Fruit fly (Drosophila melanogaster) whole organism, embryonic: ENCODE measurements around the gene CG43078.

Experiments used
- Bgb ChIP-seq: fragments of 200-800 bp; sonication (Bioruptor generic); IDR thresholded peaks from 2 replicates; pipeline ENCODE4 v1.3.6; 2022; ENCODE audit warnings: missing biosample characterization, missing genetic modification characterization; ENCODE audit not compliant: partially characterized antibody
- Blimp-1 ChIP-seq: fragments of 200-800 bp; sonication (Bioruptor generic); optimal IDR thresholded peaks from 3 replicates; lab custom pipeline; 2018; ENCODE audit warnings: missing biosample characterization, missing genetic modification characterization, mild to moderate bottlenecking, moderate library complexity, missing genetic modification reagents
- CG10979 ChIP-seq: fragments of 200-800 bp; sonication (Bioruptor generic); optimal IDR thresholded peaks from 2 replicates; lab custom pipeline; 2018; ENCODE audit warnings: missing biosample characterization, mild to moderate bottlenecking, missing genetic modification characterization, moderate library complexity
- CG13287 ChIP-seq: fragments of 200-800 bp; sonication (Bioruptor generic); IDR thresholded peaks from 2 replicates; pipeline ENCODE4 v1.3.6; 2022; ENCODE audit warnings: missing biosample characterization, missing genetic modification characterization; ENCODE audit not compliant: partially characterized antibody
- CG13424 ChIP-seq: fragments of 200-800 bp; sonication (Bioruptor generic); optimal IDR thresholded peaks from 2 replicates; lab custom pipeline; 2019; ENCODE audit warnings: missing biosample characterization, mild to moderate bottlenecking, missing genetic modification characterization, moderate library complexity
- CG13775 ChIP-seq: fragments of 200-800 bp; sonication (Bioruptor generic); optimal IDR thresholded peaks from 3 replicates; lab custom pipeline; 2017; ENCODE audit warnings: missing biosample characterization, mild to moderate bottlenecking, missing genetic modification characterization
- CG13894 ChIP-seq: fragments of 200-800 bp; sonication (Bioruptor generic); optimal IDR thresholded peaks from 3 replicates; lab custom pipeline; 2018; ENCODE audit warnings: missing biosample characterization, mild to moderate bottlenecking, missing genetic modification characterization, moderate library complexity
- CG15073 ChIP-seq: fragments of 200-800 bp; sonication (Bioruptor generic); optimal IDR thresholded peaks from 2 replicates; lab custom pipeline; 2016; ENCODE audit warnings: missing biosample characterization, missing genetic modification characterization
- CG15514 ChIP-seq: fragments of 200-800 bp; sonication (Bioruptor generic); optimal IDR thresholded peaks from 3 replicates; lab custom pipeline; 2017; ENCODE audit warnings: missing biosample characterization, missing genetic modification characterization, mild to moderate bottlenecking, moderate library complexity, missing genetic modification reagents
- CG15601 ChIP-seq: fragments of 200-800 bp; sonication (Bioruptor generic); optimal IDR thresholded peaks from 3 replicates; lab custom pipeline; 2019; ENCODE audit warnings: missing biosample characterization, mild to moderate bottlenecking, missing genetic modification characterization, moderate library complexity
- CG17359 ChIP-seq: fragments of 200-800 bp; sonication (Bioruptor generic); optimal IDR thresholded peaks from 3 replicates; lab custom pipeline; 2018; ENCODE audit warnings: missing biosample characterization, mild to moderate bottlenecking, missing genetic modification characterization, moderate library complexity
- CG2129 ChIP-seq: fragments of 200-800 bp; sonication (Bioruptor generic); IDR thresholded peaks from 2 replicates; pipeline ENCODE4 v1.3.6; 2022; ENCODE audit warnings: missing biosample characterization, missing genetic modification characterization; ENCODE audit not compliant: partially characterized antibody
- CG2712 ChIP-seq: fragments of 200-800 bp; optimal IDR thresholded peaks from 3 replicates; lab custom pipeline; 2019; ENCODE audit warnings: missing biosample characterization, mild to moderate bottlenecking, missing genetic modification characterization, moderate library complexity
- CG6791 ChIP-seq: fragments of 200-800 bp; sonication (Bioruptor generic); IDR thresholded peaks from 3 replicates; pipeline ENCODE4 v1.3.6; 2022; ENCODE audit warnings: missing biosample characterization, missing genetic modification characterization; ENCODE audit not compliant: partially characterized antibody
- CG7963 ChIP-seq: fragments of 200-800 bp; sonication (Bioruptor generic); IDR thresholded peaks from 3 replicates; pipeline ENCODE4 v1.3.6; 2022; ENCODE audit warnings: missing biosample characterization, missing genetic modification characterization; ENCODE audit not compliant: partially characterized antibody
- CG9817 ChIP-seq: fragments of 200-800 bp; sonication (Bioruptor generic); optimal IDR thresholded peaks from 2 replicates; lab custom pipeline; 2018; ENCODE audit warnings: missing biosample characterization, mild to moderate bottlenecking, missing genetic modification characterization, moderate library complexity
- CG9932 ChIP-seq: fragments of 200-800 bp; sonication (Bioruptor generic); IDR thresholded peaks from 2 replicates; pipeline ENCODE4 v1.3.6; 2022; ENCODE audit warnings: missing biosample characterization, missing genetic modification characterization
- E2f2 ChIP-seq: fragments of 200-800 bp; sonication (Bioruptor generic); IDR thresholded peaks from 2 replicates; pipeline ENCODE4 v1.3.6; 2022; ENCODE audit warnings: missing biosample characterization, missing genetic modification characterization
- HLH4C ChIP-seq: fragments of 200-800 bp; sonication (Bioruptor generic); IDR thresholded peaks from 3 replicates; pipeline ENCODE4 v1.3.6; 2022; ENCODE audit warnings: missing biosample characterization, missing genetic modification characterization; ENCODE audit not compliant: partially characterized antibody
- Hsf ChIP-seq: fragments of 200-800 bp; sonication (Bioruptor generic); optimal IDR thresholded peaks from 3 replicates; lab custom pipeline; 2016; ENCODE audit warnings: missing biosample characterization, missing genetic modification characterization
- MBD-R2 ChIP-seq: fragments of 200-800 bp; sonication (Bioruptor generic); IDR thresholded peaks from 2 replicates; pipeline ENCODE4 v1.3.6; 2022; ENCODE audit warnings: missing biosample characterization, missing genetic modification characterization
- MESR4 ChIP-seq: fragments of 200-800 bp; sonication (Bioruptor generic); optimal IDR thresholded peaks from 2 replicates; lab custom pipeline; 2018; ENCODE audit warnings: missing biosample characterization, mild to moderate bottlenecking, missing genetic modification characterization, moderate library complexity
- Neu2 ChIP-seq: fragments of 200-800 bp; sonication (Bioruptor generic); optimal IDR thresholded peaks from 3 replicates; lab custom pipeline; 2016; ENCODE audit warnings: missing biosample characterization, missing genetic modification characterization, borderline replicate concordance
- Scr ChIP-seq: fragments of 200-800 bp; sonication (Bioruptor generic); IDR thresholded peaks from 2 replicates; pipeline ENCODE4 v1.3.6; 2022; ENCODE audit warnings: missing biosample characterization, missing genetic modification characterization; ENCODE audit not compliant: partially characterized antibody
- Side ChIP-seq: fragments of 200-800 bp; sonication (Bioruptor generic); optimal IDR thresholded peaks from 2 replicates; lab custom pipeline; 2016; ENCODE audit warnings: missing biosample characterization, missing genetic modification characterization
- Xbp1 ChIP-seq: fragments of 200-800 bp; sonication (Bioruptor generic); optimal IDR thresholded peaks from 3 replicates; lab custom pipeline; 2016; ENCODE audit warnings: missing biosample characterization, mild to moderate bottlenecking, missing genetic modification characterization
- YL-1 ChIP-seq: fragments of 200-800 bp; sonication (Bioruptor generic); optimal IDR thresholded peaks from 3 replicates; lab custom pipeline; 2017; ENCODE audit warnings: missing biosample characterization, mild to moderate bottlenecking, missing genetic modification characterization
- amos ChIP-seq: fragments of 200-800 bp; sonication (Bioruptor generic); IDR thresholded peaks from 2 replicates; pipeline ENCODE4 v1.3.6; 2022; ENCODE audit warnings: missing biosample characterization, missing genetic modification characterization; ENCODE audit not compliant: partially characterized antibody
- ash1 ChIP-seq: fragments of 200-800 bp; sonication (Bioruptor generic); optimal IDR thresholded peaks from 2 replicates; lab custom pipeline; 2018; ENCODE audit warnings: missing biosample characterization, mild to moderate bottlenecking, missing genetic modification characterization
- az2 ChIP-seq: fragments of 200-800 bp; sonication (Bioruptor generic); optimal IDR thresholded peaks from 3 replicates; lab custom pipeline; 2016; ENCODE audit warnings: missing biosample characterization, missing genetic modification characterization
- bbx ChIP-seq: fragments of 200-800 bp; sonication (Bioruptor generic); IDR thresholded peaks from 2 replicates; pipeline ENCODE4 v1.3.6; 2022; ENCODE audit warnings: missing biosample characterization, missing genetic modification characterization; ENCODE audit not compliant: partially characterized antibody
- bowl ChIP-seq: fragments of 200-800 bp; sonication (Bioruptor generic); IDR thresholded peaks from 2 replicates; pipeline ENCODE4 v1.3.6; 2022; ENCODE audit warnings: missing biosample characterization, missing genetic modification characterization
- bsh ChIP-seq, 2 experiments: fragments of 200-800 bp; sonication (Bioruptor generic); optimal IDR thresholded peaks; 2 replicates each; lab custom pipeline; 2017 to 2018; ENCODE audit warnings: mild to moderate bottlenecking in 2 of 2, missing biosample characterization in 2 of 2, missing genetic modification characterization in 2 of 2, moderate library complexity in 1 of 2
- chif ChIP-seq, 2 experiments: fragments of 200-800 bp; sonication (Bioruptor generic); optimal IDR thresholded peaks; 3 replicates each; lab custom pipeline; 2016; ENCODE audit warnings: missing biosample characterization in 2 of 2, missing genetic modification characterization in 2 of 2
- fd96Cb ChIP-seq: fragments of 200-800 bp; sonication (Bioruptor generic); optimal IDR thresholded peaks from 2 replicates; lab custom pipeline; 2018; ENCODE audit warnings: missing biosample characterization, mild to moderate bottlenecking, missing genetic modification characterization, moderate library complexity
- gfzf ChIP-seq: fragments of 200-800 bp; sonication (Bioruptor generic); optimal IDR thresholded peaks from 2 replicates; lab custom pipeline; 2016; ENCODE audit warnings: missing biosample characterization, mild to moderate bottlenecking, missing genetic modification characterization, moderate library complexity
- h ChIP-seq: fragments of >200 bp; optimal IDR thresholded peaks from 2 replicates; lab custom pipeline; 2017
- nau ChIP-seq: fragments of 200-800 bp; sonication (Bioruptor generic); optimal IDR thresholded peaks from 3 replicates; lab custom pipeline; 2017; ENCODE audit warnings: missing biosample characterization, mild to moderate bottlenecking, missing genetic modification characterization, missing genetic modification reagents
- phol ChIP-seq: fragments of 200-800 bp; sonication (Bioruptor generic); optimal IDR thresholded peaks from 3 replicates; lab custom pipeline; 2018; ENCODE audit warnings: missing biosample characterization, mild to moderate bottlenecking, missing genetic modification characterization, moderate library complexity
- sens ChIP-seq: fragments of 200-800 bp; sonication (Bioruptor generic); peaks from one replicate; lab custom pipeline; 2016; ENCODE audit warnings: missing biosample characterization, missing genetic modification characterization
- trem ChIP-seq: fragments of 200-800 bp; optimal IDR thresholded peaks from 3 replicates; lab custom pipeline; 2019; ENCODE audit warnings: missing biosample characterization, mild to moderate bottlenecking, missing genetic modification characterization, moderate library complexity
- zen ChIP-seq: fragments of 200-800 bp; sonication (Bioruptor generic); optimal IDR thresholded peaks from 3 replicates; lab custom pipeline; 2018; ENCODE audit warnings: missing biosample characterization, mild to moderate bottlenecking, missing genetic modification characterization, moderate library complexity

Gene CG43078

dm6 chr3L:8633614-8634325 lies 57.2 kb downstream of the CG43078 start, which contains the start of gene Cdc6 (continued):
- TF ChIP-seq E2f2 (GFP tag; lab: Robert Waterston, UW) (peak; percentile 99), Side (GFP tag; lab: Kevin White, UChicago) (no peak), Blimp-1 (GFP tag; lab: Kevin White, UChicago) (no peak), Hsf (no peak), sens (GFP tag; lab: Kevin White, UChicago) (peak; percentile 17), amos (GFP tag; lab: Robert Waterston, UW) (peak; percentile 48; the same call in 1 of the 2 replicates), CG13287 (GFP tag; lab: Robert Waterston, UW) (peak; percentile 53), CG2712 (peak; percentile 3), fd96Cb (no peak), az2 (GFP tag; lab: Kevin White, UChicago) (no peak), bsh (GFP tag; optimal IDR thresholded peaks at IDR 0.05; lab: Kevin White, UChicago) (no peak), Neu2 (GFP tag; lab: Kevin White, UChicago) (no peak), nau (GFP tag; lab: Kevin White, UChicago) (no peak), CG17359 (no peak), bbx (GFP tag; lab: Robert Waterston, UW) (peak; percentile 53; the same call in 1 of the 2 replicates), CG13894 (no peak), bowl (GFP tag; lab: Robert Waterston, UW) (no peak), MESR4 (GFP tag; lab: Kevin White, UChicago) (peak; percentile 49), zen (tag; lab: Kevin White, UChicago) (peak; percentile 27), CG2129 (GFP tag; lab: Robert Waterston, UW) (no peak), ash1 (GFP tag; lab: Kevin White, UChicago) (no peak), CG15601 (tag; lab: Kevin White, UChicago) (peak; percentile 12), MBD-R2 (GFP tag; lab: Robert Waterston, UW) (peak; percentile 82), CG10979 (no peak), CG13775 (no peak), CG6791 (peak; percentile 66; the same call in 1 of the 3 replicates), Xbp1 (no peak), gfzf (GFP tag; lab: Kevin White, UChicago) (peak; percentile 11), CG15073 (GFP tag; lab: Kevin White, UChicago) (no peak), chif (GFP tag; optimal IDR thresholded peaks at IDR 0.05; lab: Kevin White, UChicago) (no peak), CG7963 (GFP tag; lab: Robert Waterston, UW) (0 out of 3 replicates have a peak, but pooled peaks have one; percentile 32), YL-1 (GFP tag; lab: Kevin White, UChicago) (peak; percentile 25), trem (peak; percentile 44), Bgb (peak; percentile 46; the same call in 1 of the 2 replicates), Scr (GFP tag; lab: Robert Waterston, UW) (peak; percentile 34; the same call in 1 of the 2 replicates), CG13424 (tag; lab: Kevin White, UChicago) (no peak), CG15514 (GFP tag; lab: Kevin White, UChicago) (peak; percentile 25), CG9932 (GFP tag; lab: Robert Waterston, UW) (peak; percentile 13; the same call in 1 of the 2 replicates), phol (tag; lab: Kevin White, UChicago) (peak; percentile 13), HLH4C (GFP tag; lab: Robert Waterston, UW) (0 out of 3 replicates have a peak, but pooled peaks have one; percentile 43), h (lab: Kevin White, UChicago) (no peak), CG9817 (tag; lab: Kevin White, UChicago) (no peak)
